Worm (Caenorhabditis elegans) whole organism, young adult: ENCODE data around the gene K11H12.5.

ENCODE experiments used
- C17E4.6 ChIP-seq: fragments of 200-800 bp; sonication (Bioruptor generic); IDR thresholded peaks from 2 replicates; pipeline ENCODE4 v1.3.6; 2022; ENCODE audit warnings: missing genetic modification reagents, missing genetic modification characterization, missing compliant biosample characterization
- D2030.7 ChIP-seq: fragments of 200-800 bp; sonication (Bioruptor generic); IDR thresholded peaks from 2 replicates; pipeline ENCODE4 v1.3.6; 2022; ENCODE audit warnings: missing genetic modification reagents, missing genetic modification characterization, missing compliant biosample characterization
- F22D6.2 ChIP-seq: sonication (generic microtip); optimal IDR thresholded peaks from 2 replicates; lab custom pipeline; 2016; ENCODE audit warnings: mild to moderate bottlenecking, missing genetic modification characterization, missing compliant biosample characterization
- F23B12.7 ChIP-seq: sonication (generic microtip); optimal IDR thresholded peaks from 2 replicates; lab custom pipeline; 2017; ENCODE audit warnings: missing genetic modification characterization, mild to moderate bottlenecking, missing compliant biosample characterization, antibody characterized with exemption, moderate library complexity; ENCODE audit not compliant: insufficient read depth
- F37B4.10 ChIP-seq: fragments of 200-800 bp; sonication (Bioruptor generic); IDR thresholded peaks from 2 replicates; pipeline ENCODE4 v1.3.6; 2022; ENCODE audit warnings: missing genetic modification characterization, missing compliant biosample characterization
- F52B5.7 ChIP-seq: sonication (generic microtip); optimal IDR thresholded peaks from 2 replicates; lab custom pipeline; 2016; ENCODE audit warnings: mild to moderate bottlenecking, missing genetic modification characterization, missing compliant biosample characterization
- F57A8.1 ChIP-seq: fragments of 200-800 bp; sonication (Bioruptor generic); optimal IDR thresholded peaks from 2 replicates; lab custom pipeline; 2018; ENCODE audit warnings: mild to moderate bottlenecking, missing genetic modification characterization, moderate library complexity, missing compliant biosample characterization
- F57C9.4 ChIP-seq: sonication (generic microtip); optimal IDR thresholded peaks from 2 replicates; lab custom pipeline; 2017; ENCODE audit warnings: mild to moderate bottlenecking, missing genetic modification characterization, missing compliant biosample characterization
- T26A5.8 ChIP-seq: sonication (generic microtip); optimal IDR thresholded peaks from 2 replicates; lab custom pipeline; 2016; ENCODE audit warnings: missing genetic modification characterization, missing compliant biosample characterization
- Y53G8AR.9 ChIP-seq: fragments of 200-800 bp; sonication (Bioruptor generic); conservative IDR thresholded peaks from 2 replicates; pipeline ENCODE4 v1.3.6; 2022; ENCODE audit warnings: missing genetic modification reagents, missing genetic modification characterization, missing compliant biosample characterization
- Y67H2A.10 ChIP-seq: fragments of 200-800 bp; sonication (Bioruptor generic); conservative IDR thresholded peaks from 2 replicates; pipeline ENCODE4 v1.3.6; 2022; ENCODE audit warnings: missing genetic modification reagents, missing genetic modification characterization, missing compliant biosample characterization
- aptf-2 ChIP-seq: fragments of 200-800 bp; sonication (Bioruptor generic); conservative IDR thresholded peaks from 2 replicates; pipeline ENCODE4 v1.3.6; 2022; ENCODE audit warnings: missing genetic modification reagents, missing genetic modification characterization, missing compliant biosample characterization
- cebp-1 ChIP-seq, 2 experiments: fragments of 200-800 bp in 1 of 2; sonication (Bioruptor generic) in 1 of 2; sonication (generic microtip) in 1 of 2; IDR thresholded peaks in 1 of 2; optimal IDR thresholded peaks in 1 of 2; 2 replicates each; pipeline versions ENCODE4 v1.3.6 to Lab custom; 2017 to 2022; ENCODE audit warnings: missing compliant biosample characterization in 2 of 2, missing genetic modification characterization in 2 of 2, mild to moderate bottlenecking in 1 of 2, missing genetic modification reagents in 1 of 2, moderate library complexity in 1 of 2
- ceh-91 ChIP-seq: fragments of 200-800 bp; sonication (Bioruptor generic); IDR thresholded peaks from 2 replicates; pipeline ENCODE4 v1.3.6; 2022; ENCODE audit warnings: missing genetic modification reagents, missing genetic modification characterization, missing compliant biosample characterization
- dox-1 ChIP-seq: fragments of 200-800 bp; sonication (Bioruptor generic); IDR thresholded peaks from 2 replicates; pipeline ENCODE4 v1.3.6; 2022; ENCODE audit warnings: missing genetic modification reagents, missing genetic modification characterization, missing compliant biosample characterization
- efl-1 ChIP-seq: fragments of 150-350 bp; optimal IDR thresholded peaks from 2 replicates; lab custom pipeline; 2014; ENCODE audit warnings: missing biosample characterization, missing genetic modification reagents, missing genetic modification characterization
- egrh-3 ChIP-seq: fragments of 200-800 bp; sonication (Bioruptor generic); IDR thresholded peaks from 2 replicates; pipeline ENCODE4 v1.3.6; 2022; ENCODE audit warnings: missing genetic modification reagents, missing genetic modification characterization, missing compliant biosample characterization
- ets-4 ChIP-seq: fragments of 200-800 bp; sonication (Bioruptor generic); optimal IDR thresholded peaks from 2 replicates; lab custom pipeline; 2018; ENCODE audit warnings: mild to moderate bottlenecking, missing genetic modification characterization, missing compliant biosample characterization
- fkh-3 ChIP-seq: sonication (generic microtip); optimal IDR thresholded peaks from 2 replicates; lab custom pipeline; 2016; ENCODE audit warnings: mild to moderate bottlenecking, missing genetic modification characterization, missing compliant biosample characterization
- hlh-12 ChIP-seq: sonication (generic microtip); optimal IDR thresholded peaks from 2 replicates; lab custom pipeline; 2016; ENCODE audit warnings: missing genetic modification characterization, missing compliant biosample characterization
- hlh-26 ChIP-seq: fragments of 200-800 bp; sonication (Bioruptor generic); conservative IDR thresholded peaks from 2 replicates; pipeline ENCODE4 v1.3.6; 2022; ENCODE audit warnings: missing genetic modification reagents, missing genetic modification characterization, missing compliant biosample characterization
- hrde-1 ChIP-seq: sonication (generic microtip); optimal IDR thresholded peaks from 2 replicates; lab custom pipeline; 2016; ENCODE audit warnings: missing genetic modification characterization, mild to moderate bottlenecking, missing compliant biosample characterization, moderate library complexity, missing genotype, missing genetic modification reagents, borderline replicate concordance
- let-526 ChIP-seq: fragments of 200-800 bp; sonication (Bioruptor generic); IDR thresholded peaks from 2 replicates; pipeline ENCODE4 v1.3.6; 2022; ENCODE audit warnings: missing genetic modification reagents, missing genetic modification characterization, missing compliant biosample characterization
- lin-35 ChIP-seq, 3 experiments: fragments of 150-350 bp in 2 of 3; sonication (generic microtip) in 1 of 3; optimal IDR thresholded peaks; 2 replicates each; lab custom pipeline; 2014 to 2018; ENCODE audit warnings: missing biosample characterization in 3 of 3, missing genetic modification characterization in 3 of 3, missing genetic modification reagents in 3 of 3
- lin-40 ChIP-seq: sonication (generic microtip); optimal IDR thresholded peaks from 2 replicates; lab custom pipeline; 2016; ENCODE audit warnings: missing genetic modification characterization, mild to moderate bottlenecking, missing compliant biosample characterization, missing genotype, missing genetic modification reagents
- lin-54 ChIP-seq: fragments of 200-800 bp; sonication (Bioruptor generic); optimal IDR thresholded peaks from 2 replicates; lab custom pipeline; 2018; ENCODE audit warnings: mild to moderate bottlenecking, missing genetic modification characterization, missing compliant biosample characterization
- lir-1 ChIP-seq: fragments of 200-800 bp; sonication (Bioruptor generic); conservative IDR thresholded peaks from 2 replicates; pipeline ENCODE4 v1.3.6; 2022; ENCODE audit warnings: missing genetic modification reagents, missing genetic modification characterization, missing compliant biosample characterization
- madf-8 ChIP-seq: fragments of 200-800 bp; sonication (Bioruptor generic); conservative IDR thresholded peaks from 2 replicates; pipeline ENCODE4 v1.3.6; 2022; ENCODE audit warnings: missing genetic modification reagents, missing genetic modification characterization, missing compliant biosample characterization
- mes-4 ChIP-seq: sonication (generic microtip); optimal IDR thresholded peaks from 2 replicates; lab custom pipeline; 2016; ENCODE audit warnings: missing genotype, missing genetic modification characterization, missing compliant biosample characterization
- mxl-1 ChIP-seq: sonication (generic microtip); optimal IDR thresholded peaks from 2 replicates; lab custom pipeline; 2016; ENCODE audit warnings: missing genetic modification characterization, missing compliant biosample characterization
- nfya-1 ChIP-seq: sonication (generic microtip); optimal IDR thresholded peaks from 2 replicates; lab custom pipeline; 2017; ENCODE audit warnings: antibody characterized with exemption, missing compliant biosample characterization, missing genetic modification characterization, borderline replicate concordance; ENCODE audit not compliant: insufficient read depth
- nfya-2 ChIP-seq: fragments of 200-800 bp; sonication (Bioruptor generic); IDR thresholded peaks from 2 replicates; pipeline ENCODE4 v1.3.6; 2022; ENCODE audit warnings: missing genetic modification reagents, missing genetic modification characterization, missing compliant biosample characterization
- nfyb-1 ChIP-seq: fragments of 200-800 bp; sonication (Bioruptor generic); IDR thresholded peaks from 2 replicates; pipeline ENCODE4 v1.3.6; 2022; ENCODE audit warnings: missing genetic modification reagents, missing genetic modification characterization, missing compliant biosample characterization
- nhr-120 ChIP-seq: fragments of 200-800 bp; sonication (Bioruptor generic); IDR thresholded peaks from 2 replicates; pipeline ENCODE4 v1.3.6; 2022; ENCODE audit warnings: missing genetic modification characterization, missing compliant biosample characterization
- nhr-80 ChIP-seq: sonication (generic microtip); optimal IDR thresholded peaks from 2 replicates; lab custom pipeline; 2016; ENCODE audit warnings: missing genetic modification characterization, missing compliant biosample characterization
- rec-8 ChIP-seq, 2 experiments: sonication (generic microtip); optimal IDR thresholded peaks; 2 replicates each; lab custom pipeline; 2016; ENCODE audit warnings: mild to moderate bottlenecking in 2 of 2, missing genetic modification characterization in 2 of 2, missing genetic modification reagents in 2 of 2, missing genotype in 2 of 2, missing biosample characterization in 1 of 2, missing compliant biosample characterization in 1 of 2, moderate library complexity in 1 of 2
- rpc-1 ChIP-seq, 2 experiments: fragments of 150-350 bp in 1 of 2; sonication (generic microtip) in 1 of 2; optimal IDR thresholded peaks; 2 replicates each; lab custom pipeline; 2014 to 2018; ENCODE audit warnings: missing biosample characterization in 1 of 2, missing genetic modification characterization in 1 of 2, missing genetic modification reagents in 1 of 2, missing genotype in 1 of 2
- sea-2 ChIP-seq: fragments of 200-800 bp; sonication (Bioruptor generic); IDR thresholded peaks from 2 replicates; pipeline ENCODE4 v1.3.6; 2022; ENCODE audit warnings: missing genetic modification characterization, missing compliant biosample characterization
- snpc-1.1 ChIP-seq: sonication (generic microtip); optimal IDR thresholded peaks from 2 replicates; lab custom pipeline; 2017; ENCODE audit warnings: missing genetic modification characterization, mild to moderate bottlenecking, missing compliant biosample characterization, antibody characterized with exemption, moderate library complexity, missing genotype, missing genetic modification reagents; ENCODE audit not compliant: insufficient read depth
- snpc-1.3 ChIP-seq: sonication (generic microtip); optimal IDR thresholded peaks from 2 replicates; lab custom pipeline; 2017; ENCODE audit warnings: missing genetic modification characterization, mild to moderate bottlenecking, missing compliant biosample characterization, antibody characterized with exemption, moderate library complexity, missing genotype, missing genetic modification reagents; ENCODE audit not compliant: insufficient read depth
- sptf-2 ChIP-seq: fragments of 200-800 bp; sonication (Bioruptor generic); optimal IDR thresholded peaks from 2 replicates; lab custom pipeline; 2018; ENCODE audit warnings: mild to moderate bottlenecking, missing genetic modification characterization, missing compliant biosample characterization
- xnd-1 ChIP-seq: sonication (generic microtip); optimal IDR thresholded peaks from 2 replicates; lab custom pipeline; 2016; ENCODE audit warnings: missing genotype, missing genetic modification reagents, missing genetic modification characterization, missing compliant biosample characterization
- zim-3 ChIP-seq: sonication (generic microtip); optimal IDR thresholded peaks from 2 replicates; lab custom pipeline; 2017; ENCODE audit warnings: mild to moderate bottlenecking, missing genetic modification characterization, moderate library complexity, missing compliant biosample characterization
- ztf-6 ChIP-seq: fragments of 200-800 bp; sonication (Bioruptor generic); IDR thresholded peaks from 2 replicates; pipeline ENCODE4 v1.3.6; 2022; ENCODE audit warnings: missing genetic modification reagents, missing genetic modification characterization, missing compliant biosample characterization

The K11H12.5 gene

ce11 chrIV:716323-716722 is 39.9 kb downstream of the K11H12.5 start, which contains the start of gene clec-164:
TSS of gene clec-164 (plus strand) at chrIV:716623.
- no peak for TF ChIP-seq sea-2 (GFP tag; lab: Robert Waterston, UW)
- TF ChIP-seq D2030.7 (GFP tag; lab: Robert Waterston, UW), result no peak
- TF ChIP-seq fkh-3, result no peak
- no peak for TF ChIP-seq rpc-1 (optimal IDR thresholded peaks at IDR 0.05; lab: Kevin White, UChicago)
- no peak for TF ChIP-seq rpc-1 (tag; optimal IDR thresholded peaks at IDR 0.05; lab: Kevin White, UChicago)
- TF ChIP-seq dox-1 (GFP tag; lab: Robert Waterston, UW), result no peak
- TF ChIP-seq ztf-6 (GFP tag; lab: Robert Waterston, UW), result no peak
- TF ChIP-seq nhr-120 (GFP tag; lab: Robert Waterston, UW), result no peak
- TF ChIP-seq snpc-1.1, result no peak
- no peak for TF ChIP-seq cebp-1 (GFP tag; IDR thresholded peaks at IDR 0.05; lab: Robert Waterston, UW)
- no peak for TF ChIP-seq cebp-1 (tag; optimal IDR thresholded peaks at IDR 0.05; lab: Kevin White, UChicago)
- no peak for TF ChIP-seq mxl-1 (tag; lab: Kevin White, UChicago)
- no peak for TF ChIP-seq ceh-91
- TF ChIP-seq hlh-26, result no peak
- TF ChIP-seq hlh-12 (tag; lab: Kevin White, UChicago), result no peak
- no peak for TF ChIP-seq nfyb-1 (GFP tag; lab: Robert Waterston, UW)
- TF ChIP-seq, all 124 proteins: peak for 0

ce11 chrIV:719351-719750 is 43.0 kb downstream of the K11H12.5 start, which contains the start of gene Y55F3C.10:
TSS of gene Y55F3C.10 (minus strand) at chrIV:719451.
- TF ChIP-seq zim-3 (no peak), F22D6.2 (tag; lab: Kevin White, UChicago) (no peak), lin-40 (tag; lab: Kevin White, UChicago) (no peak), rec-8 (tag; optimal IDR thresholded peaks at IDR 0.05; lab: Kevin White, UChicago) (no peak), C17E4.6 (no peak), F52B5.7 (no peak), fkh-3 (no peak), snpc-1.1 (no peak), let-526 (GFP tag; lab: Robert Waterston, UW) (no peak), lin-35 (GFP tag; optimal IDR thresholded peaks at IDR 0.05; lab: Kevin White, UChicago) (no peak), efl-1 (GFP tag; lab: Kevin White, UChicago) (no peak), Y67H2A.10 (GFP tag; lab: Robert Waterston, UW) (no peak), T26A5.8 (no peak), F57C9.4 (tag; lab: Kevin White, UChicago) (no peak), nhr-120 (GFP tag; lab: Robert Waterston, UW) (no peak), madf-8 (GFP tag; lab: Robert Waterston, UW) (no peak), sptf-2 (no peak), nfya-2 (GFP tag; lab: Robert Waterston, UW) (no peak)

- TF ChIP-seq mxl-1 (tag; lab: Kevin White, UChicago) (no peak), nfya-2 (GFP tag; lab: Robert Waterston, UW) (no peak), F57A8.1 (GFP tag; lab: Kevin White, UChicago) (no peak), madf-8 (GFP tag; lab: Robert Waterston, UW) (no peak), ets-4 (GFP tag; lab: Kevin White, UChicago) (no peak), hrde-1 (tag; lab: Kevin White, UChicago) (no peak), F23B12.7 (no peak), sea-2 (GFP tag; lab: Robert Waterston, UW) (no peak), nfya-1 (tag; lab: Kevin White, UChicago) (no peak), lin-54 (GFP tag; lab: Kevin White, UChicago) (no peak), lir-1 (GFP tag; lab: Robert Waterston, UW) (no peak), aptf-2 (GFP tag; lab: Robert Waterston, UW) (no peak), snpc-1.3 (tag; lab: Kevin White, UChicago) (no peak), egrh-3 (no peak), F37B4.10 (no peak), xnd-1 (no peak), mes-4 (no peak), nhr-80 (tag; lab: Kevin White, UChicago) (no peak), Y53G8AR.9 (GFP tag; lab: Robert Waterston, UW) (no peak)
Observed at ce11 chrIV:728095-728494, 51.7 kb downstream of the K11H12.5 start, which contains the start of gene Y55F3C.9. TSS of gene Y55F3C.9 (minus strand) at chrIV:728195.
